Fruit fly (Drosophila melanogaster): ENCODE results near the gene Papst2.
A peak's percentile ranks its signal among the peaks of the same experiment; 100 is the strongest.

The Papst2 gene

DNA sequence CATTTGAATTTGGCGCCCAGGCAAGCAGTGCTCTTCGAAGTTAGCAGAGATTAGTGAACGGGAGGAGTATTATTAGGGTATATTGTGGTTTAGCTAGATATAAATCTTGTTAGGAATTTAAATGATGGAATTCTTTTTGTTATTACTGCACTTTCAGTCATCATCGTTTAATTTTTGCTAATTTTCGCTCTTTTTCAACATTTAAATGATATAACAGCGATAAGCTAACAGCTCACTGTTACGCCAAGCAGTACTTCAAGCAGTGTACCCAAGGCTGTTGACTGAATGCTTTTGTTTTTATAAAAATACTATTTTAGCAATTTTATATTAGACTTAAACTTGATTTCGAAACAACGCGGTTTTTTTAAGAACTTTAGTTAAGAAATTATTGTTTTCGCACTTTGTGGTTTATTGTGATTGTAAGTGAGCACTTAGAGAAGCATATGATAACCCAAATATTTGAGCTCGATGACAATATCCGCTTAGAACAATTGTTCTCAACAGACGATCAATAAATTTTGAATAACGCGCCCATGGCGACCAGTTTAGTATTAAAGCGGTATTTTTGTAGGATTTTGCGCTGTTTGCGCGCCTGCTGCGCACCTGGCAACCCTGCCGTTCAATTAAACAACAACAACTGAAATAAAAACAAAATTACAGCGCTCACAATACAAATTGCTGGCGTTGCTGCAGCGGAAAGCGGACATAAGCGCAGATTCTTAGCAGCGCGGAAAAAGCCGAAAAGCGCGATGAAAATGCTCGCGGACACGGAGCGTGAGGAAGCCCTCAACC is 8.3 kb downstream of the Papst2 start (continued):
- TF ChIP-seq corto (GFP tag; optimal IDR thresholded peaks at IDR 0.05) (no peak), sens (GFP tag) (peak; percentile 44), dm (GFP tag; optimal IDR thresholded peaks at IDR 0.05) (no peak), NC2β (GFP tag; optimal IDR thresholded peaks at IDR 0.05) (no peak), hbn (GFP tag; IDR thresholded peaks at IDR 0.05; ENCODE audit: partially characterized antibody) (no peak), rib (GFP tag; IDR thresholded peaks at IDR 0.05) (no peak), gcm2 (GFP tag; optimal IDR thresholded peaks at IDR 0.05) (no peak), onecut (GFP tag; IDR thresholded peaks at IDR 0.05) (no peak; the same call in 1 of the 2 replicates), CG7745 (tag; optimal IDR thresholded peaks at IDR 0.05) (no peak), CoRest (tag; optimal IDR thresholded peaks at IDR 0.05) (peak; percentile 3), amos (GFP tag; IDR thresholded peaks at IDR 0.05; ENCODE audit: partially characterized antibody) (no peak), CG1603 (tag; optimal IDR thresholded peaks at IDR 0.05) (peak; percentile 12), schlank (tag; optimal IDR thresholded peaks at IDR 0.05) (no peak), CG17829 (tag; optimal IDR thresholded peaks at IDR 0.05) (no peak), CG1832 (GFP tag; optimal IDR thresholded peaks at IDR 0.05) (no peak), CG4328 (GFP tag; optimal IDR thresholded peaks at IDR 0.05) (no peak), CG14860 (GFP tag; IDR thresholded peaks at IDR 0.05; ENCODE audit: partially characterized antibody) (no peak), Hey (tag; optimal IDR thresholded peaks at IDR 0.05) (no peak), CG11085 (GFP tag; IDR thresholded peaks at IDR 0.05) (no peak), HmgD (GFP tag; optimal IDR thresholded peaks at IDR 0.05) (peak; percentile 15), Ada2b (GFP tag; IDR thresholded peaks at IDR 0.05) (no peak), zf30C (GFP tag; optimal IDR thresholded peaks at IDR 0.05) (no peak), CG10431 (GFP tag; optimal IDR thresholded peaks at IDR 0.05) (no peak), hb (GFP tag; IDR thresholded peaks at IDR 0.05; ENCODE audit: partially characterized antibody) (no peak), MTF-1 (GFP tag; optimal IDR thresholded peaks at IDR 0.05; ENCODE audit: borderline replicate concordance) (no peak), CG8281 (tag; optimal IDR thresholded peaks at IDR 0.05) (no peak), CG42726 (GFP tag; IDR thresholded peaks at IDR 0.05; ENCODE audit: partially characterized antibody) (no peak), dmrt99B (tag; optimal IDR thresholded peaks at IDR 0.05) (no peak), Sry-δ (GFP tag; optimal IDR thresholded peaks at IDR 0.05) (no peak), zen (tag; optimal IDR thresholded peaks at IDR 0.05) (peak; percentile 27), hth (optimal IDR thresholded peaks at IDR 0.05) (no peak), BtbVII (GFP tag; optimal IDR thresholded peaks at IDR 0.05) (no peak), unc-4 (GFP tag; IDR thresholded peaks at IDR 0.05; ENCODE audit: partially characterized antibody) (peak; percentile 22; the same call in 1 of the 2 replicates), CG1602 (GFP tag; optimal IDR thresholded peaks at IDR 0.05) (no peak), ATbp (GFP tag; optimal IDR thresholded peaks at IDR 0.05) (no peak), vfl (GFP tag; optimal IDR thresholded peaks at IDR 0.05) (no peak), Lhr (GFP tag; optimal IDR thresholded peaks at IDR 0.05) (peak; percentile 12), sr (GFP tag; IDR thresholded peaks at IDR 0.05) (no peak), bowl (GFP tag; IDR thresholded peaks at IDR 0.05) (no peak), CG1529 (GFP tag; optimal IDR thresholded peaks at IDR 0.05) (no peak), Poxn (GFP tag; IDR thresholded peaks at IDR 0.05) (no peak), CG7271 (tag; optimal IDR thresholded peaks at IDR 0.05) (peak; percentile 6), HLHmδ (GFP tag; optimal IDR thresholded peaks at IDR 0.05) (no peak), mirr (GFP tag; optimal IDR thresholded peaks at IDR 0.05) (no peak), CG13424 (tag; optimal IDR thresholded peaks at IDR 0.05) (no peak), CG18599 (GFP tag; optimal IDR thresholded peaks at IDR 0.05) (no peak), lmd (GFP tag; IDR thresholded peaks at IDR 0.05) (no peak), CG15073 (GFP tag; optimal IDR thresholded peaks at IDR 0.05) (no peak), scrt (GFP tag; optimal IDR thresholded peaks at IDR 0.05) (no peak)

All from whole organism, embryonic.